Worm (Caenorhabditis elegans) whole organism, mixed stage, embryonic: Measurements from ENCODE around the gene T11F8.5.
"Not testable (repeated sequence)": the region's sequence is repeated elsewhere in the genome, so short reads cannot be mapped to it uniquely, and the experiment has no call there.

ENCODE experiments used
- M03D4.4 ChIP-seq: sonication (generic microtip); optimal IDR thresholded peaks from 2 replicates; lab custom pipeline; 2017; ENCODE audit warnings: mild to moderate bottlenecking, missing genetic modification characterization, missing compliant biosample characterization
- bed-3 ChIP-seq: fragments of 200-800 bp; sonication (Bioruptor generic); optimal IDR thresholded peaks from 3 replicates; lab custom pipeline; 2018; ENCODE audit warnings: mild to moderate bottlenecking, missing genetic modification characterization, moderate library complexity, missing compliant biosample characterization
- blmp-1 ChIP-seq: fragments of 150-350 bp; optimal IDR thresholded peaks from 2 replicates; lab custom pipeline; 2014; ENCODE audit warnings: missing biosample characterization, missing genetic modification characterization
- ceh-83 ChIP-seq: fragments of 200-800 bp; sonication (Bioruptor generic); optimal IDR thresholded peaks from 2 replicates; lab custom pipeline; 2018; ENCODE audit warnings: mild to moderate bottlenecking, missing genetic modification characterization, missing compliant biosample characterization
- ces-1 ChIP-seq: fragments of 150-350 bp; optimal IDR thresholded peaks from 2 replicates; lab custom pipeline; 2014; ENCODE audit warnings: missing biosample characterization, missing genetic modification reagents, missing genetic modification characterization
- drap-1 ChIP-seq: fragments of 200-800 bp; sonication (Bioruptor generic); optimal IDR thresholded peaks from 3 replicates; lab custom pipeline; 2018; ENCODE audit warnings: mild to moderate bottlenecking, missing genetic modification characterization, missing compliant biosample characterization
- flh-1 ChIP-seq: fragments of 200-800 bp; sonication (Bioruptor generic); optimal IDR thresholded peaks from 2 replicates; lab custom pipeline; 2018; ENCODE audit warnings: mild to moderate bottlenecking, missing genetic modification characterization, moderate library complexity, missing compliant biosample characterization
- ham-2 ChIP-seq: fragments of 200-800 bp; sonication (Bioruptor generic); optimal IDR thresholded peaks from 2 replicates; lab custom pipeline; 2018; ENCODE audit warnings: mild to moderate bottlenecking, missing genetic modification characterization, missing compliant biosample characterization
- hlh-1 ChIP-seq: fragments of 150-350 bp; optimal IDR thresholded peaks from 2 replicates; lab custom pipeline; 2014; ENCODE audit warnings: missing biosample characterization, missing genetic modification reagents, missing genetic modification characterization
- lin-13 ChIP-seq: fragments of 150-350 bp; optimal IDR thresholded peaks from 2 replicates; lab custom pipeline; 2014; ENCODE audit warnings: missing biosample characterization, missing genetic modification characterization
- lin-32 ChIP-seq: fragments of 200-800 bp; sonication (Bioruptor generic); optimal IDR thresholded peaks from 2 replicates; lab custom pipeline; 2018; ENCODE audit warnings: mild to moderate bottlenecking, missing genetic modification characterization, missing compliant biosample characterization
- lsy-2 ChIP-seq: fragments of 150-350 bp; optimal IDR thresholded peaks from 2 replicates; lab custom pipeline; 2014; ENCODE audit warnings: missing biosample characterization, missing genetic modification characterization
- mab-5 ChIP-seq: fragments of 150-350 bp; optimal IDR thresholded peaks from 2 replicates; lab custom pipeline; 2014; ENCODE audit warnings: missing biosample characterization, missing genetic modification characterization
- mep-1 ChIP-seq: fragments of 150-350 bp; optimal IDR thresholded peaks from 2 replicates; lab custom pipeline; 2017; ENCODE audit warnings: missing biosample characterization, missing genetic modification reagents, missing genetic modification characterization, inconsistent platforms
- mls-2 ChIP-seq: sonication (generic microtip); optimal IDR thresholded peaks from 2 replicates; lab custom pipeline; 2016; ENCODE audit warnings: mild to moderate bottlenecking, missing genetic modification characterization, moderate library complexity, missing compliant biosample characterization
- nhr-12 ChIP-seq: fragments of 150-350 bp; optimal IDR thresholded peaks from 2 replicates; lab custom pipeline; 2014; ENCODE audit warnings: missing biosample characterization, missing genetic modification characterization
- nhr-2 ChIP-seq: fragments of 150-350 bp; optimal IDR thresholded peaks from 2 replicates; lab custom pipeline; 2014; ENCODE audit warnings: missing biosample characterization, missing genetic modification characterization
- nhr-237 ChIP-seq: fragments of 150-350 bp; optimal IDR thresholded peaks from 2 replicates; lab custom pipeline; 2014; ENCODE audit warnings: missing biosample characterization, missing genetic modification characterization
- nhr-28 ChIP-seq: fragments of 150-350 bp; optimal IDR thresholded peaks from 2 replicates; lab custom pipeline; 2014; ENCODE audit warnings: missing biosample characterization, missing genetic modification characterization
- nhr-76 ChIP-seq: sonication (generic microtip); optimal IDR thresholded peaks from 2 replicates; lab custom pipeline; 2017; ENCODE audit warnings: missing biosample characterization, missing genetic modification characterization
- pha-4 ChIP-seq: fragments of 150-350 bp; optimal IDR thresholded peaks from 2 replicates; lab custom pipeline; 2018; ENCODE audit warnings: missing biosample characterization, missing genetic modification reagents, missing genetic modification characterization
- sem-2 ChIP-seq: fragments of 200-800 bp; sonication (Bioruptor generic); optimal IDR thresholded peaks from 2 replicates; lab custom pipeline; 2018; ENCODE audit warnings: mild to moderate bottlenecking, missing genetic modification characterization, missing compliant biosample characterization
- snpc-4 ChIP-seq: fragments of 150-350 bp; optimal IDR thresholded peaks from 2 replicates; lab custom pipeline; 2014; ENCODE audit warnings: missing biosample characterization, missing genetic modification characterization
- sptf-1 ChIP-seq: sonication (generic microtip); optimal IDR thresholded peaks from 2 replicates; lab custom pipeline; 2017; ENCODE audit warnings: mild to moderate bottlenecking, missing genetic modification characterization, moderate library complexity, missing compliant biosample characterization
- tbx-8 ChIP-seq: fragments of 200-800 bp; sonication (Bioruptor generic); optimal IDR thresholded peaks from 2 replicates; lab custom pipeline; 2018; ENCODE audit warnings: mild to moderate bottlenecking, missing genetic modification characterization, moderate library complexity, missing compliant biosample characterization
- unc-39 ChIP-seq: fragments of 150-350 bp; optimal IDR thresholded peaks from 2 replicates; lab custom pipeline; 2014; ENCODE audit warnings: missing biosample characterization, missing genetic modification characterization
- zip-8 ChIP-seq: fragments of 150-350 bp; optimal IDR thresholded peaks from 2 replicates; lab custom pipeline; 2014; ENCODE audit warnings: missing biosample characterization, missing genetic modification characterization
- ztf-11 ChIP-seq: fragments of 150-350 bp; optimal IDR thresholded peaks from 2 replicates; lab custom pipeline; 2014; ENCODE audit warnings: missing biosample characterization, missing genetic modification characterization

Gene T11F8.5

ce11 chrIV:5482231-5482630, 592 bp upstream of the T11F8.5 start, which contains the start of gene T11F8.12:
T11F8.12 (minus strand) TSS chrIV:5482331.
- TF ChIP-seq ham-2 (GFP tag; lab: Kevin White, UChicago), result no peak
- no peak for TF ChIP-seq nhr-2
- TF ChIP-seq ceh-83 (GFP tag; lab: Kevin White, UChicago), result no peak
- no peak for TF ChIP-seq bed-3 (GFP tag; lab: Kevin White, UChicago)
- no peak for TF ChIP-seq M03D4.4
- TF ChIP-seq sptf-1 (tag; lab: Kevin White, UChicago), result no peak
- TF ChIP-seq mab-5, result no peak
- TF ChIP-seq drap-1, result no peak
- no peak for TF ChIP-seq flh-1
- no peak for TF ChIP-seq nhr-237 (tag; lab: Kevin White, UChicago)
- no peak for TF ChIP-seq lsy-2 (tag; lab: Kevin White, UChicago)
- TF ChIP-seq snpc-4 (tag; lab: Kevin White, UChicago), result no peak

ce11 chrIV:5486208-5486731, 3.4 kb downstream of the T11F8.5 start, which contains the start of the genes snpc-3.1 and puf-7:
snpc-3.1 (minus strand) TSS chrIV:5486258.
puf-7 (plus strand) TSS chrIV:5486713.
- not testable (repeated sequence) for TF ChIP-seq nhr-76; snpc-4 (tag; lab: Kevin White, UChicago); nhr-237 (tag; lab: Kevin White, UChicago)

- TF ChIP-seq nhr-76; mls-2; mep-1 (tag; lab: Kevin White, UChicago): not testable (repeated sequence)
These were observed 8.2 kb downstream of the T11F8.5 start, which contains the start of gene B0273.115 for ce11 chrIV:5491054-5491453. B0273.115 (minus strand) TSS chrIV:5491154.

ce11 chrIV:5492196-5492595, 9.4 kb downstream of the T11F8.5 start:
- TF ChIP-seq zip-8 (tag; lab: Kevin White, UChicago), result no peak
- TF ChIP-seq nhr-2, result no peak
- no peak for TF ChIP-seq ces-1 (GFP tag; lab: Kevin White, UChicago)
- no peak for TF ChIP-seq flh-1
- no peak for TF ChIP-seq blmp-1
- no peak for TF ChIP-seq tbx-8 (GFP tag; lab: Kevin White, UChicago)
- TF ChIP-seq lsy-2 (tag; lab: Kevin White, UChicago), result no peak
- no peak for TF ChIP-seq lin-32 (GFP tag; lab: Kevin White, UChicago)
- no peak for TF ChIP-seq snpc-4 (tag; lab: Kevin White, UChicago)
- TF ChIP-seq hlh-1, result no peak
- TF ChIP-seq sptf-1 (tag; lab: Kevin White, UChicago), result no peak
- no peak for TF ChIP-seq lin-13 (tag; lab: Kevin White, UChicago)
- no peak for TF ChIP-seq bed-3 (GFP tag; lab: Kevin White, UChicago)
- TF ChIP-seq drap-1, result no peak
- TF ChIP-seq pha-4, result no peak
- no peak for TF ChIP-seq nhr-12 (tag; lab: Kevin White, UChicago)
- no peak for TF ChIP-seq ztf-11
- no peak for TF ChIP-seq sem-2 (GFP tag; lab: Kevin White, UChicago)

DNA sequence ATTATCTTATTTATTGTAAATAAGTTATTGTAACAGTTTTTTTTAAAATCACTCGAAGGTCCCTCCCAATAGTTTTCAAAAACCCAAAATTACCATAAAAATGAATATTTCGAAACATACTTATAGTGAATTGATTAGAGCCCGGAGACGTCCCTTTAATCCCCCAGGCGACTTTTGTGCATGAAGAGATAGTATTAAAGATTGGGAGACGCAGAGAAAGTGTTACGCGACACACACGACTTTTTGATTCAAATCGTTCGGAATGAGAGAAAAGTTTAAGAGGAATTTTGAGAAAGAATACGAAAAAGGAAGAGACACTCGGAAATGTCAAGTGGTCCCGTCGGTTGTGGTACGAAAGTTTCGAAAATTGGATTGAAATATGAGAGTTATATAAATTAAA, 10.3 kb downstream of the T11F8.5 start:
- TF ChIP-seq ces-1 (GFP tag; lab: Kevin White, UChicago), result peak; percentile 28
- TF ChIP-seq nhr-28 (tag; lab: Kevin White, UChicago), result no peak
- TF ChIP-seq, all 35 proteins: peak for 1

- TF ChIP-seq flh-1 (no peak), unc-39 (tag; lab: Kevin White, UChicago) (no peak)
These were observed 10.9 kb downstream of the T11F8.5 start, which contains the start of gene B0273.1 for ce11 chrIV:5493692-5494091. B0273.1 (plus strand) TSS chrIV:5493992.

DNA sequence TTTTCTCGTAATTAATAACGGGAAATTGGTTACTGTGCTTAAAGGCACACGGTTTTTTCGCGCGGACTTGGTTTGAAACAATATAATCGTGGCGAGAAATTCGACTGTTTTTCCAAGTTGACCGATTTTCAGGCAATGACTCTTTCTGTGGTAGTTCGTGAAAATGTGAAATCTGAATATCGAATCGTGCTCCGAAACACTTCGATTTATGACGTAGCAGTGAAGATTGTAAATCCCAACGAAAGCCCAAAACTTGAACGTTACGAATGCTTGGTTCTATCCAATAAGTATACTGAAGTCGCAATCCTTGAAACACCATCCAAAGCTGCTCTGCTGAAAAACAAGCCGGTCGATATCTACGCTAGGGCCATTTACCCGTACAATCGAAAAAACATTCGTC, 11.3 kb downstream of the T11F8.5 start:
- no peak for TF ChIP-seq flh-1
- TF ChIP-seq tbx-8 (GFP tag; lab: Kevin White, UChicago), result no peak
